Worm (Caenorhabditis elegans) whole organism, early embryonic: ENCODE data around the gene B0462.5.

Experiments used
- B0310.2 ChIP-seq: sonication (generic microtip); optimal IDR thresholded peaks from 2 replicates; lab custom pipeline; 2016; ENCODE audit warnings: mild to moderate bottlenecking, missing genetic modification characterization, missing compliant biosample characterization
- F13C5.2 ChIP-seq: sonication (generic microtip); optimal IDR thresholded peaks from 2 replicates; lab custom pipeline; 2017; ENCODE audit warnings: mild to moderate bottlenecking, missing genetic modification characterization, inconsistent platforms, missing compliant biosample characterization
- aly-1 ChIP-seq: sonication (generic microtip); optimal IDR thresholded peaks from 2 replicates; lab custom pipeline; 2016; ENCODE audit warnings: missing genetic modification characterization, missing compliant biosample characterization
- ama-1 ChIP-seq: fragments of 150-350 bp; optimal IDR thresholded peaks from 2 replicates; lab custom pipeline; 2014
- flt-1 ChIP-seq: fragments of 200-800 bp; sonication (Bioruptor generic); IDR thresholded peaks from 2 replicates; pipeline ENCODE4 v1.3.6; 2022; ENCODE audit warnings: missing genetic modification characterization, missing compliant biosample characterization
- hnd-1 ChIP-seq: sonication (generic microtip); optimal IDR thresholded peaks from 2 replicates; lab custom pipeline; 2016; ENCODE audit warnings: missing genetic modification characterization, missing compliant biosample characterization
- pes-1 ChIP-seq: fragments of 200-800 bp; sonication (Bioruptor generic); IDR thresholded peaks from 2 replicates; pipeline ENCODE4 v1.3.6; 2022; ENCODE audit warnings: missing genetic modification reagents, missing genetic modification characterization, missing compliant biosample characterization
- scrt-1 ChIP-seq: fragments of 200-800 bp; sonication (Bioruptor generic); IDR thresholded peaks from 2 replicates; pipeline ENCODE4 v1.3.6; 2022; ENCODE audit warnings: missing genetic modification characterization, missing compliant biosample characterization
- sea-1 ChIP-seq: fragments of 200-800 bp; sonication (Bioruptor generic); conservative IDR thresholded peaks from 2 replicates; pipeline ENCODE4 v1.3.6; 2022; ENCODE audit warnings: missing genetic modification characterization, missing compliant biosample characterization
- tra-4 ChIP-seq: sonication (generic microtip); optimal IDR thresholded peaks from 2 replicates; lab custom pipeline; 2017; ENCODE audit warnings: missing genetic modification characterization, missing compliant biosample characterization

ce11 chrV:18324525-18324924 lies 1.4 kb upstream of the B0462.5 start:
- TF ChIP-seq ama-1 (lab: Kevin White, UChicago), result no peak
- no peak for TF ChIP-seq B0310.2
- no peak for TF ChIP-seq flt-1 (GFP tag; lab: Robert Waterston, UW)
- TF ChIP-seq pes-1 (GFP tag; lab: Robert Waterston, UW), result no peak
- TF ChIP-seq scrt-1 (GFP tag; lab: Robert Waterston, UW), result no peak
- no peak for TF ChIP-seq sea-1 (GFP tag; lab: Robert Waterston, UW)
- no peak for TF ChIP-seq F13C5.2 (tag; lab: Kevin White, UChicago)
- no peak for TF ChIP-seq aly-1 (tag; lab: Kevin White, UChicago)
- TF ChIP-seq tra-4 (tag; lab: Kevin White, UChicago), result no peak
- TF ChIP-seq hnd-1 (tag; lab: Kevin White, UChicago), result no peak
